Worm (Caenorhabditis elegans) whole organism, L4/young adult: ENCODE results near the gene noca-2.

Experiments
- W03F9.2 ChIP-seq: fragments of 150-350 bp; optimal IDR thresholded peaks from 2 replicates; lab custom pipeline; 2014; ENCODE audit warnings: missing biosample characterization, missing genetic modification characterization
- dao-5 ChIP-seq: sonication (generic microtip); optimal IDR thresholded peaks from 2 replicates; lab custom pipeline; 2016; ENCODE audit warnings: missing genotype, missing genetic modification characterization, moderate library complexity, missing compliant biosample characterization
- him-1 ChIP-seq: sonication (generic microtip); optimal IDR thresholded peaks from 2 replicates; lab custom pipeline; 2016; ENCODE audit warnings: missing genotype, missing genetic modification reagents, missing genetic modification characterization, missing compliant biosample characterization

The noca-2 gene

ce11 chrX:11666545-11667177 lies at the start of gene noca-2:
Gene noca-2 (plus strand): TSS chrX:11667127.
- TF ChIP-seq W03F9.2 (tag; lab: Kevin White, UChicago) = no peak
- TF ChIP-seq him-1 = no peak
- TF ChIP-seq dao-5 (tag; lab: Kevin White, UChicago) = no peak

DNA sequence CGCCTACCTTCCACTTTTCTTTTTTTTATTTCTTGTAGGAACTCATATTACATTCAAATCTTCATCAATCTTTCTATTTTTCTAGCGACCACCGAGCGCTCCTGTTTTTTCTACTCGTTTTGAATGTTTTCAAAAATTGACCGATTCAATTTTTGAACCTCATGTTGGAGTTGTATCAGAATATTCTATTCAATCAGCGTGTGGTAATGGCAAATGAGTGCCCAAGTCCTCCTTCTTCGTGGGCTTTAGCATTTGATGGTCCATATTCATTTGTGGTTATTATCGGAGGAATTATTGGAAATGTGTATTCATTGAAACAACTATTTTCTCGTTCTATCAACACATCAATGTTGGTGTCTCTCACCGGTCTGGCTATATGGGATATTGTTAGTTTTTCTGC lies 49.5 kb upstream of the noca-2 start, which contains the start of gene F52D10.4:
F52D10.4 (plus strand) TSS at position 84 of the 400 bp plus-strand sequence.
- TF ChIP-seq him-1 (no peak), W03F9.2 (tag; lab: Kevin White, UChicago) (no peak), dao-5 (tag; lab: Kevin White, UChicago) (no peak)

ce11 chrX:11621997-11622396 lies 44.9 kb upstream of the noca-2 start, which contains the start of gene sto-3:
Gene sto-3 (minus strand): TSS chrX:11622097.
- no peak for TF ChIP-seq dao-5 (tag; lab: Kevin White, UChicago)
- TF ChIP-seq W03F9.2 (tag; lab: Kevin White, UChicago) = no peak
- TF ChIP-seq him-1 = no peak

DNA sequence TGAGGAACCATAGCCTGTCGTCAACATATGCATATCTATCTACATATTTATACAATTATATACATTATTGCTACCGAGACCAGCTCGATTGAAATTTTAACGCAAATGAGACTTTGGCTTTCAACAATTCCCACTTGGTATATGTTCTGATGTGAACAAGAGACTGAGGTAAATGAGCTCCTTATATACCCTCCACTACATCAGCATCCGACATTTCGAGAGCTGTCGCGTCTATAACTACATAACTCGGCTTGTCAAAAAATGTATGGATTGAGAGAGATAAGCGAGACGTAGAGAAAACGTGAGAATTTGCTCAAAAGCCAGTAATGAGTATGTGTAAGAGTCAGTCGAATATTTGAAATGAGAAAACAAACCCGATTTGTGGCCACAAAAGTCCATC lies 43.5 kb upstream of the noca-2 start:
- TF ChIP-seq him-1 (no peak), dao-5 (tag; lab: Kevin White, UChicago) (no peak), W03F9.2 (tag; lab: Kevin White, UChicago) (no peak)

DNA sequence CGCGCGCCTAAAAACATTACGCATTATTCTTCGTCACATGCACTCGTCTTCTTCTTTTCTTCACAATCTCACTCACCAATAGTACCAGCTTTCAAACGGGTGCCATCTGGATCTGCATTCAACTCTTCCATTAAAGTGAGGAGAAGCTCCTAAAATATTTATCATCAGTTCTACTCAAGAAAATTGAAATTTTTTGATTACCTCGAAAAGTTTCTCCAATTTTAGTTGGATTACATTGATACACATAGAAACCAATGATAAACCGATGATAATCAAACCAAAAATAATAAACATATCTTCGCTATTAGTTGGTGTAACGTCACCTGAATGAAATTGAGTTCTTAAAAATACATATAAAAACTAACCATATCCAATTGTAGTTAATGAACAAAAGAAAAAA lies 42.3 kb upstream of the noca-2 start:
- TF ChIP-seq him-1 (no peak), W03F9.2 (tag; lab: Kevin White, UChicago) (no peak), dao-5 (tag; lab: Kevin White, UChicago) (no peak)

ce11 chrX:11627013-11627412 lies 39.9 kb upstream of the noca-2 start, which contains the start of gene twk-44:
Gene twk-44 (minus strand): TSS chrX:11627113.
- TF ChIP-seq W03F9.2 (tag; lab: Kevin White, UChicago) (no peak), him-1 (no peak), dao-5 (tag; lab: Kevin White, UChicago) (no peak)

DNA sequence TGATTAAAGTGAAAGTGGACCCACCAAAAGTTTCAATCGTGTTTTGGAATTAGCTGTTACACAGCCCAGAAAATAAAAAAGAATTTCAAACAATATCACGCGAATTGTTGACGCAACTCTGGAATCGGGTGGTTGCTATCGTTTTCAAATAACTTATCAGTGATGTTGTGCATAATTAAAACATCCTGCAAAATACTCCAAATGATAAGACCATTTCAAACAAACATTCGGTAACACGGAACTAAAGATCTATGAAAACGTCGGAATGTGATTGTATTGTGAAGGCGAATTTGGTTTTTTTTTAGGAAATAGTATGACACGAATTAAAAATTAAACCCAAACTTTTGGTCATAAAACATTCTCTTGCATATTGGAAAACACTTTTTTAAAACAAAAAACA lies 38.3 kb upstream of the noca-2 start, which contains the start of gene spp-30:
spp-30 (minus strand) TSS at position 101 of the 400 bp plus-strand sequence.
- TF ChIP-seq W03F9.2 (tag; lab: Kevin White, UChicago) (no peak), dao-5 (tag; lab: Kevin White, UChicago) (no peak), him-1 (no peak)

- no peak for TF ChIP-seq W03F9.2 (tag; lab: Kevin White, UChicago)
- no peak for TF ChIP-seq him-1
- no peak for TF ChIP-seq dao-5 (tag; lab: Kevin White, UChicago)
Observed at ce11 chrX:11630499-11630898, 36.4 kb upstream of the noca-2 start.

DNA sequence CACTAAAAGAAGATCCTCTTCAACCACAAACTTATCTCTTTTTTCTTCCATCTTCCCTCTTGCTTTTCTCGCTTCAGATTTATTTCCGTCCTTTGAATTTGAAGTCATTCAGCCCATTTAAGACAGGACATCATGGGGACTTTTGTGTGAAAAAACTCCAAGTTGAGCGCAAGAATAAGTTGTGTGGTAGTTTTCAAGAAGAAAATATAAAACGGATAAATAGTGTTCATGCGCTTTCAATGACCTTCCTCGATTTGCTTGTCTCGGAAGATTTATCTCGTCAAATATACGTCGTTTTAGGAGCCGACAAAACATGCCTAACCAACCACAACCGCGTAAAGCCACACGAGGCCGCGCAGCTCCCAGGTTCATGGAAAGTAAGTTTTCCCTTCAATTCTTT lies 34.8 kb upstream of the noca-2 start, which contains the start of gene sto-6:
sto-6 (plus strand) TSS at position 301 of the 400 bp plus-strand sequence.
- TF ChIP-seq W03F9.2 (tag; lab: Kevin White, UChicago) (no peak), him-1 (no peak), dao-5 (tag; lab: Kevin White, UChicago) (no peak)

DNA sequence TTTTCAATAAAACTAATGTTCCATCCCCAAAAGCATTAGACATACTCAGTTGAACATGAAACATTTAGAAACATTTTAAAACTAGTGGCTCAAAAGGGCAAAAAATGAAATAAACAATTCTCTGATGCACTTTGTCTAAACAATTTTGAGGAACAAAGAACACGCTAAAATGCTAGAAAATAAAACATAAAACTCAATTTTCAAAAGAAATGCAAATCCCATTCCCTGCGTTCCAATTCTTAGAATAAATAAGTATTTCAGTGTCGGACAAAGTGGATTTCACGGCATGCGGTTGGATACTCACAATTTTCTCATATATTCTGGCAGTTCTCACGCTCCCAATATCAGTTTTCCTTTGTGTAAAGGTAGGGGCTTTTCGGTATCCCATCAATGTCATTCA lies 33.6 kb upstream of the noca-2 start:
- no peak for TF ChIP-seq W03F9.2 (tag; lab: Kevin White, UChicago)
- TF ChIP-seq dao-5 (tag; lab: Kevin White, UChicago) = no peak
- no peak for TF ChIP-seq him-1

DNA sequence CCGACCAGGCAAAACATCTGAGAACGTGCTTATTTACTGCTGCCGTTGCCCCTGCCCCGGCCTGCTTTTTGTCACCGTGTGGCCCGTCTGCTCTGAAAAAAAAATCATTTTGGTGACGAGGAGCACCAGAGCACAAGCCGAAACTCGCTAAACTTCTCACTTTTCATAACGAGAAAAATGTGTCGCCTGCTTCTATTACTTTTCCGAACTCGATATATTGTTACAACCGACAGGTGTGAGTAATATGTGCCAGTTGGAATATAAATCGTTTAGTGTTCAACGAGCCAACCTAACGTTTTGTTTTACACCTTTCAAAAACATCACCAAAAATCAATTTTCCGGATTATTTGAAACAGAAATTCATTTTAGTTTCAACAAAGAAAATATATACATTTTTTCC lies 29.2 kb upstream of the noca-2 start:
- no peak for TF ChIP-seq him-1
- TF ChIP-seq W03F9.2 (tag; lab: Kevin White, UChicago) = no peak
- TF ChIP-seq dao-5 (tag; lab: Kevin White, UChicago) = no peak

- TF ChIP-seq dao-5 (tag; lab: Kevin White, UChicago) (no peak), W03F9.2 (tag; lab: Kevin White, UChicago) (no peak), him-1 (no peak)
Observed at ce11 chrX:11638987-11639386, 27.9 kb upstream of the noca-2 start.

DNA sequence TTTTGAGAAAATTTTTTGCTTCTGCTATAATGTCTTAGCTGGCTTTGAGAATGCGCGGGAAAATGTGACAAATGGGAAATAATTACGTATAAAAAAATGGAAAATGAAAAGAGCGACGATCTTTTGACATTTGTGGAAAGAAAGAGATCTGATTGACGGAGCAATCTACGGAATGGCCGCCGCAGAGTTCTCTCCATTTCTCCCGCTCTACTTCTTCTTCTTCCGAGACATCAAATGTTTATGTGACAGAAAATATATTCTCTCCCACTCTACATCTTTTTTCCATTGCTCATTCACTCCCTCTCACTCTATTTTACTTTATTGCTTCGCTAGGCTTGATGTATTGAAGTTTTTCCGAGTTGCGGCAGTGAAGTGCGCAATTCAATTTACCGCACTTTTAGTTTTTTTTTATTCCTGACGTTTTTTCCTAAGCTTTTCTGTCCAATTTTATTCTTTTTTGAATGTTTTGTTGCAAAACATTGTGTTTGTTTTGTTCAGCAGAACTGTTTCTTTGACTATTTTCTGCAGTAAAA lies 26.4 kb upstream of the noca-2 start:
- TF ChIP-seq him-1 (no peak), W03F9.2 (tag; lab: Kevin White, UChicago) (no peak), dao-5 (tag; lab: Kevin White, UChicago) (no peak)

ce11 chrX:11641562-11641961 lies 25.4 kb upstream of the noca-2 start:
- TF ChIP-seq W03F9.2 (tag; lab: Kevin White, UChicago) (no peak), dao-5 (tag; lab: Kevin White, UChicago) (no peak), him-1 (no peak)
